Fruit fly (Drosophila melanogaster) whole organism, wandering third instar larva: ENCODE results near the gene CG13895.

Experiments used
- Abd-B ChIP-seq: fragments of >200 bp; optimal IDR thresholded peaks from 2 replicates; lab custom pipeline; 2017; ENCODE audit warnings: missing biosample characterization, missing genetic modification characterization
- CG32264 ChIP-seq: fragments of 200-800 bp; sonication (Bioruptor generic); optimal IDR thresholded peaks from 2 replicates; lab custom pipeline; 2016; ENCODE audit warnings: missing biosample characterization, missing genetic modification characterization
- CG9705 ChIP-seq: fragments of 200-800 bp; sonication (Bioruptor generic); optimal IDR thresholded peaks from 2 replicates; lab custom pipeline; 2018; ENCODE audit warnings: missing biosample characterization, mild to moderate bottlenecking, missing genetic modification characterization
- CrebA ChIP-seq: fragments of 200-800 bp; sonication (Bioruptor generic); optimal IDR thresholded peaks from 2 replicates; lab custom pipeline; 2016; ENCODE audit warnings: missing biosample characterization, mild to moderate bottlenecking, missing genetic modification characterization, borderline replicate concordance
- Dfd ChIP-seq: fragments of >200 bp; optimal IDR thresholded peaks from 2 replicates; lab custom pipeline; 2017; ENCODE audit warnings: missing biosample characterization, missing genetic modification characterization
- Dif ChIP-seq: fragments of 200-275, 200-300 bp; sonication (Bioruptor generic); optimal IDR thresholded peaks from 2 replicates; lab custom pipeline; 2018; ENCODE audit warnings: missing biosample characterization, missing genetic modification characterization; ENCODE audit not compliant: partially characterized antibody
- GATAd ChIP-seq: sonication (Bioruptor generic); optimal IDR thresholded peaks from 2 replicates; lab custom pipeline; 2016; ENCODE audit warnings: missing biosample characterization, missing genetic modification characterization
- Hnf4 ChIP-seq: fragments of 200-800 bp; sonication (Bioruptor generic); optimal IDR thresholded peaks from 2 replicates; lab custom pipeline; 2016; ENCODE audit warnings: missing biosample characterization, mild to moderate bottlenecking, missing genetic modification characterization
- Hr78 ChIP-seq: fragments of >200 bp; optimal IDR thresholded peaks from 2 replicates; lab custom pipeline; 2017; ENCODE audit warnings: missing biosample characterization, missing genetic modification characterization
- Hr83 ChIP-seq: fragments of 200-300 bp; sonication (Bioruptor generic); optimal IDR thresholded peaks from 2 replicates; lab custom pipeline; 2016; ENCODE audit warnings: missing biosample characterization, mild to moderate bottlenecking, missing genetic modification characterization, moderate library complexity; ENCODE audit not compliant: poor library complexity, severe bottlenecking
- Jra ChIP-seq: sonication (Bioruptor generic); optimal IDR thresholded peaks from 2 replicates; lab custom pipeline; 2016; ENCODE audit warnings: missing biosample characterization, missing genetic modification characterization
- Myc ChIP-seq: fragments of >200 bp; optimal IDR thresholded peaks from 2 replicates; lab custom pipeline; 2017
- N ChIP-seq: fragments of >200 bp; optimal IDR thresholded peaks from 2 replicates; lab custom pipeline; 2018; ENCODE audit warnings: missing biosample characterization, missing external identifiers, missing genetic modification characterization
- OdsH ChIP-seq: fragments of 200-800 bp; sonication (Bioruptor generic); optimal IDR thresholded peaks from 2 replicates; lab custom pipeline; 2016; ENCODE audit warnings: missing biosample characterization, mild to moderate bottlenecking, missing genetic modification characterization
- Rel ChIP-seq, 2 experiments: fragments of 200-800 bp; sonication (Bioruptor generic) in 1 of 2; optimal IDR thresholded peaks; 2 replicates in 1 of 2; 3 replicates in 1 of 2; lab custom pipeline; 2016 to 2019; ENCODE audit warnings: mild to moderate bottlenecking in 2 of 2, missing biosample characterization in 2 of 2, missing genetic modification characterization in 2 of 2, moderate library complexity in 1 of 2
- Sp1 ChIP-seq: fragments of 200-800 bp; sonication (Bioruptor generic); optimal IDR thresholded peaks from 3 replicates; lab custom pipeline; 2019; ENCODE audit warnings: missing biosample characterization, mild to moderate bottlenecking, missing genetic modification characterization, moderate library complexity
- Vsx2 ChIP-seq: fragments of 200-300, 225-300 bp; sonication (Bioruptor generic); optimal IDR thresholded peaks from 2 replicates; lab custom pipeline; 2018; ENCODE audit warnings: missing biosample characterization, missing genetic modification characterization; ENCODE audit not compliant: partially characterized antibody
- br ChIP-seq: fragments of 200-800 bp; sonication (Bioruptor generic); optimal IDR thresholded peaks from 2 replicates; lab custom pipeline; 2016; ENCODE audit warnings: missing biosample characterization, missing genetic modification characterization
- brk ChIP-seq: fragments of 200-800 bp; sonication (Bioruptor generic); optimal IDR thresholded peaks from 2 replicates; lab custom pipeline; 2016; ENCODE audit warnings: missing biosample characterization, mild to moderate bottlenecking, missing genetic modification characterization
- dl ChIP-seq, 2 experiments: fragments of 175-275, 200-275 bp in 1 of 2; fragments of 200-275 bp in 1 of 2; sonication (Bioruptor generic); optimal IDR thresholded peaks; lab custom pipeline; 2018; ENCODE audit warnings: mild to moderate bottlenecking in 2 of 2, missing biosample characterization in 2 of 2, missing genetic modification characterization in 2 of 2, moderate library complexity in 2 of 2; ENCODE audit not compliant: partially characterized antibody in 2 of 2, insufficient read depth in 1 of 2
- dmrt93B ChIP-seq: fragments of 200-800 bp; sonication (Bioruptor generic); optimal IDR thresholded peaks from 2 replicates; lab custom pipeline; 2018; ENCODE audit warnings: missing biosample characterization, mild to moderate bottlenecking, missing genetic modification characterization
- dsf ChIP-seq: sonication (Bioruptor generic); optimal IDR thresholded peaks from 2 replicates; lab custom pipeline; 2016; ENCODE audit warnings: missing biosample characterization, missing genetic modification characterization, borderline replicate concordance
- ey ChIP-seq: fragments of 200-800 bp; sonication (Bioruptor generic); optimal IDR thresholded peaks from 2 replicates; lab custom pipeline; 2016; ENCODE audit warnings: missing biosample characterization, missing genetic modification characterization
- foxo ChIP-seq, 2 experiments: fragments of 200-800 bp; sonication (Bioruptor generic); optimal IDR thresholded peaks; 2 replicates in 1 of 2; 3 replicates in 1 of 2; lab custom pipeline; 2016 to 2017; ENCODE audit warnings: missing biosample characterization in 2 of 2, missing genetic modification characterization in 2 of 2
- fru ChIP-seq: fragments of 200-800 bp; sonication (Bioruptor generic); optimal IDR thresholded peaks from 3 replicates; lab custom pipeline; 2016; ENCODE audit warnings: missing biosample characterization, mild to moderate bottlenecking, missing genetic modification characterization
- h ChIP-seq: fragments of 200-800 bp; sonication (Bioruptor generic); optimal IDR thresholded peaks from 3 replicates; lab custom pipeline; 2016; ENCODE audit warnings: missing biosample characterization, mild to moderate bottlenecking, missing genetic modification characterization
- jim ChIP-seq: fragments of 175-275, 200-325 bp; sonication (Bioruptor generic); optimal IDR thresholded peaks from 2 replicates; lab custom pipeline; 2016; ENCODE audit warnings: missing biosample characterization, mild to moderate bottlenecking, missing genetic modification characterization
- lola ChIP-seq: fragments of >200 bp; optimal IDR thresholded peaks from 2 replicates; lab custom pipeline; 2017; ENCODE audit warnings: missing biosample characterization, missing genetic modification characterization
- pan ChIP-seq: fragments of >200 bp; optimal IDR thresholded peaks from 2 replicates; lab custom pipeline; 2017
- psq ChIP-seq: fragments of 200-800 bp; sonication (Bioruptor generic); optimal IDR thresholded peaks from 3 replicates; lab custom pipeline; 2017; ENCODE audit warnings: missing biosample characterization, mild to moderate bottlenecking, missing genetic modification characterization, moderate library complexity
- rgr ChIP-seq: fragments of 200-800 bp; sonication (Bioruptor generic); optimal IDR thresholded peaks from 3 replicates; lab custom pipeline; 2016; ENCODE audit warnings: missing biosample characterization, mild to moderate bottlenecking, missing genetic modification characterization
- sage ChIP-seq: fragments of 200-800 bp; sonication (Bioruptor generic); optimal IDR thresholded peaks from 2 replicates; lab custom pipeline; 2016; ENCODE audit warnings: missing biosample characterization, mild to moderate bottlenecking, missing genetic modification characterization
- sv ChIP-seq: fragments of 200-800 bp; sonication (Bioruptor generic); optimal IDR thresholded peaks from 3 replicates; lab custom pipeline; 2016; ENCODE audit warnings: missing biosample characterization, missing genetic modification characterization
- woc ChIP-seq: sonication (Bioruptor generic); optimal IDR thresholded peaks from 2 replicates; lab custom pipeline; 2016; ENCODE audit warnings: missing biosample characterization, mild to moderate bottlenecking, missing genetic modification characterization

CG13895 gene

DNA sequence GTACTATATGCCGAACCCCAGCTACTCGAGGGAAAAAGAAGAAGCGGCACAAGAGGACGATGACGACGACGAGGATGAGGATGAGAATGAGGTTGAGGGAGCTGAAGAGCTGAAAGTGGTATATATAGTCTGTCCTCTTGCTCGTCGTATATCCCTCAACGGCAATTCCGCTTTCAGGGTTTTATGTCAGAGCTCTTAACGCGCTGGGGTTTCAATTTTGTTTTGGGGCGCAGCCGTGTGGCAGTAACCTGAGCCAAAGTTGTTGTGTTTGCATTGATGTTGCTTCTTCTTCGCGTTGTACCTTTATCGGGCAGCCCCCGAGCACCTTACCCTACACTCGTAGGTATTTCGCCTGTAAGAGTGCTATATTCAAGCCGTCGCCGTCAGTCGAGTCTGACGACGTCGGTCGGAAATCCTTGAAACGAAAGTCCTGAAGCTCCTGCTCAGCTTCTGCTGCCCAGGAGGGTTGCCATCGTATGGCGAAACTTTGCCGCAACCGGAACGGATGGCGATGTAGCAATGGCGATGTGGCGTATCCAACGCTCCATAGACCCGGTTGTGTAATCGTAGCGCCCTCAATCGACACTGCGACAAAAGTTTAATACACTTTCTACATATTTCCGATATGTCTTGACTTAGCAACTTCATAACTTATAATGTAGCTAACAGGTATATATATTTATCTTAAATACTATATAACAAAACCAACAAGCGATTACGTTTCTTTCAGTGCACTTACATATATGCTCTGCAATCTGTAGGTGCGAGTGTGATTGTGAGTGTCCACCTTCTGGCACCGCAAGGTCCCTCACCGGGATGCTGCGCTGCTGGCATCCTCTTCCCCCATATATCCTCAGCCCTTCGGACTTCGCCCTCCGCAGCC is 3.1 kb downstream of the CG13895 start:
- TF ChIP-seq Abd-B (GFP tag; lab: Kevin White, UChicago): no peak
- TF ChIP-seq pan (lab: Kevin White, UChicago): no peak
- TF ChIP-seq OdsH (GFP tag; lab: Kevin White, UChicago): peak; percentile 20
- no peak for TF ChIP-seq dmrt93B (GFP tag; lab: Kevin White, UChicago)
- TF ChIP-seq CG9705 (GFP tag; lab: Kevin White, UChicago): no peak
- no peak for TF ChIP-seq Rel (GFP tag; optimal IDR thresholded peaks at IDR 0.05; lab: Kevin White, UChicago)
- TF ChIP-seq Rel (tag; optimal IDR thresholded peaks at IDR 0.05; lab: Kevin White, UChicago): no peak
- no peak for TF ChIP-seq Dif (GFP tag; lab: Kevin White, UChicago)
- no peak for TF ChIP-seq Hnf4 (GFP tag; lab: Kevin White, UChicago)
- peak; percentile 5 for TF ChIP-seq h (GFP tag; lab: Kevin White, UChicago)
- peak in 1 of 2 experiments; percentile 23 for TF ChIP-seq foxo (GFP tag; optimal IDR thresholded peaks at IDR 0.05; lab: Kevin White, UChicago)
- peak; percentile 16 for TF ChIP-seq fru (GFP tag; lab: Kevin White, UChicago)
- TF ChIP-seq Dfd (GFP tag; lab: Kevin White, UChicago): no peak
- TF ChIP-seq Jra: no peak
- TF ChIP-seq lola (GFP tag; lab: Kevin White, UChicago): no peak
- no peak for TF ChIP-seq ey (GFP tag; lab: Kevin White, UChicago)
- no peak for TF ChIP-seq CrebA (GFP tag; lab: Kevin White, UChicago)
- no peak for TF ChIP-seq CG32264 (GFP tag; lab: Kevin White, UChicago)
- TF ChIP-seq brk (GFP tag; lab: Kevin White, UChicago): no peak
- no peak for TF ChIP-seq Hr83 (GFP tag; lab: Kevin White, UChicago)
- TF ChIP-seq sage: no peak
- no peak for TF ChIP-seq psq (GFP tag; lab: Kevin White, UChicago)
- no peak for TF ChIP-seq dsf (GFP tag; lab: Kevin White, UChicago)
- TF ChIP-seq br (GFP tag; lab: Kevin White, UChicago): no peak
- no peak for TF ChIP-seq jim
- TF ChIP-seq sv (GFP tag; lab: Kevin White, UChicago): no peak
- TF ChIP-seq Myc: no peak
- TF ChIP-seq woc (GFP tag; lab: Kevin White, UChicago): no peak
- TF ChIP-seq Vsx2 (GFP tag; lab: Kevin White, UChicago): no peak
- peak; percentile 5 for TF ChIP-seq Sp1
- TF ChIP-seq rgr (GFP tag; lab: Kevin White, UChicago): peak; percentile 15

DNA sequence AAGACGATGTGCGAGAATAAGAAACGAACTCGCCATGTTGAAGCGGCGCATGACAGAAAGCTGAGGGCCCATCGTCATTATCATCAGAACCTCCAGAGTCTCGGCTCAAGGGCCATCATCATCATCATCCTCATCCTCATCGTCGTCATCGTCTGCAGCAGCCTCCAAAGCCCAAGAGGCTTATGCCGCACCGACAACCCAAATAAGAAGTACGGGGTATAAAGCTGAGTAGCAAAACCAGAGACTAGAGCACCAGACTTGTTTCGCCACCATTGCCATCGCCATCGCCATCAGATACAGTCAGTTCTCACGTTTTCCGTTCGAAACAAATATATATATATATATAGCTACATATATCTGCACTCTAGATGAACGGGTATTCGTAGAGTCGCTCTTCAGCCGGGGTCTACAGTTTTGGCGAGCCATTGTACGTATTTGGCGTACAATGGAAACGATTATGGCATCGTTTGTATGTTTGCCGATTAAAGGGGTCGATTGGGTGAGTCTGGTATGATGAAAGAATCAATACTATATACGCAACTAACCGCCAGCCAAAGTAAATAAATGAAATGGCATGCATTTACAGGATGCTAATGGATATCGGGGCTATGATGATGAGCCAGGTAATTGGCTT is 4.7 kb downstream of the CG13895 start:
- no peak for TF ChIP-seq OdsH (GFP tag; lab: Kevin White, UChicago)
- TF ChIP-seq Myc: no peak
- TF ChIP-seq Vsx2 (GFP tag; lab: Kevin White, UChicago): no peak
- no peak for TF ChIP-seq GATAd (GFP tag; lab: Kevin White, UChicago)
- TF ChIP-seq pan (lab: Kevin White, UChicago): no peak

DNA sequence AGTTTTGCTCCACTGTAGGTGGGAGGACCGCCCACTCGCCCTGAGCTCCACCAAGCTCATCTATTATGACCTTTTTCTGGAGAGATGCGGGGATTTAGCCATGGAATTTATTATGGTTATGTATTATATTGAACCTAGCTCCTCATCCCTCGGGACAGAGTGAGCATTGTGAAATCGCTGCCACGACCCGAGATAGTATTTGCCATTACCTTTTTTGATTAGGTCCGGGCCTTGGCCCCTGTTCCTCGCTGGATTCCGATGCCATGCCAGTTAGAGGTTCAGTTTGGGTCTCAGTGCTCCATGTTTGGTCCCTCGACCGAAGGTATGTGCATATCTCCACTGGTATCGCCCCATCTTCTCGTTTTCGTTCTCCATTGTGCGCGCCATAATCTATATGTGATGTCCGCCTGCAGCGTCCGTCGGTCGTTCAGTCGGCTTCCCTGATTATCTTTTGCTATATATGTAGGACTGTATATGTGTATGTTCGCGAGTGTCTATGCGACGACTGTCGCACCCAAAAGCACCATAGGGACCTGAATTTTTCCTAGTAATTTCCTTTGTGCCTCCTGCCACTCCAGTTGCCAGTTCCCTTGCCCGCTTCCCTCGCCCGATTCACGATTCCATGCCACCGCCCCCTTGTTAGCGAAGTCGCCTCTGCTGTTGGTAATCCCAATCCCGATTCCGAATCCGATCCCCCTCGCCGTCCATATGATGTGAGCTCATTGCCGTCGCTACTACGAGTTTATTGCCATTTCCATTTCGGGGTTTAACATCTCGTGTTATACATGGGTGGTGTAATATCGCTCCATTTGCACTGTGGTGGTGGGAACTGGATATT is 6.0 kb downstream of the CG13895 start:
- TF ChIP-seq h (GFP tag; lab: Kevin White, UChicago) (no peak), dmrt93B (GFP tag; lab: Kevin White, UChicago) (no peak), GATAd (GFP tag; lab: Kevin White, UChicago) (no peak), brk (GFP tag; lab: Kevin White, UChicago) (no peak), ey (GFP tag; lab: Kevin White, UChicago) (no peak), N (GFP tag; lab: Kevin White, UChicago) (no peak), sv (GFP tag; lab: Kevin White, UChicago) (no peak), lola (GFP tag; lab: Kevin White, UChicago) (no peak), br (GFP tag; lab: Kevin White, UChicago) (no peak), OdsH (GFP tag; lab: Kevin White, UChicago) (no peak), Hr78 (GFP tag; lab: Kevin White, UChicago) (no peak), woc (GFP tag; lab: Kevin White, UChicago) (no peak), rgr (GFP tag; lab: Kevin White, UChicago) (no peak), Vsx2 (GFP tag; lab: Kevin White, UChicago) (no peak), dl (GFP tag; optimal IDR thresholded peaks at IDR 0.05; lab: Kevin White, UChicago; ENCODE audit: insufficient read depth in 1 of 2, partially characterized antibody in 2 of 2) (no peak)
- TF ChIP-seq, all 38 proteins: peak for 0
